Worm (Caenorhabditis elegans) whole organism, young adult: ENCODE data around the gene srg-51.

Experiments used
- C06A6.2 ChIP-seq: fragments of 200-800 bp; sonication (Bioruptor generic); conservative IDR thresholded peaks from 2 replicates; pipeline ENCODE4 v1.3.6; 2022; ENCODE audit warnings: missing genetic modification characterization, missing compliant biosample characterization
- D2030.7 ChIP-seq: fragments of 200-800 bp; sonication (Bioruptor generic); IDR thresholded peaks from 2 replicates; pipeline ENCODE4 v1.3.6; 2022; ENCODE audit warnings: missing genetic modification reagents, missing genetic modification characterization, missing compliant biosample characterization
- F22D6.2 ChIP-seq: sonication (generic microtip); optimal IDR thresholded peaks from 2 replicates; lab custom pipeline; 2016; ENCODE audit warnings: mild to moderate bottlenecking, missing genetic modification characterization, missing compliant biosample characterization
- F55B11.4 ChIP-seq: sonication (generic microtip); optimal IDR thresholded peaks from 2 replicates; lab custom pipeline; 2016; ENCODE audit warnings: missing compliant biosample characterization, missing genetic modification characterization, borderline replicate concordance; ENCODE audit not compliant: insufficient read depth
- F57A8.1 ChIP-seq: fragments of 200-800 bp; sonication (Bioruptor generic); optimal IDR thresholded peaks from 2 replicates; lab custom pipeline; 2018; ENCODE audit warnings: mild to moderate bottlenecking, missing genetic modification characterization, moderate library complexity, missing compliant biosample characterization
- Y56A3A.18 ChIP-seq: fragments of 200-800 bp; sonication (Bioruptor generic); IDR thresholded peaks from 2 replicates; pipeline ENCODE4 v1.3.6; 2022; ENCODE audit warnings: missing genetic modification reagents, missing genetic modification characterization, missing compliant biosample characterization
- aptf-2 ChIP-seq: fragments of 200-800 bp; sonication (Bioruptor generic); conservative IDR thresholded peaks from 2 replicates; pipeline ENCODE4 v1.3.6; 2022; ENCODE audit warnings: missing genetic modification reagents, missing genetic modification characterization, missing compliant biosample characterization
- aptf-3 ChIP-seq: fragments of 200-800 bp; sonication (Bioruptor generic); IDR thresholded peaks from 2 replicates; pipeline ENCODE4 v1.3.6; 2022; ENCODE audit warnings: missing genetic modification characterization, missing compliant biosample characterization
- atf-7 ChIP-seq: sonication (generic microtip); optimal IDR thresholded peaks from 2 replicates; lab custom pipeline; 2017; ENCODE audit warnings: mild to moderate bottlenecking, missing genetic modification characterization, missing compliant biosample characterization
- attf-5 ChIP-seq: fragments of 200-800 bp; sonication (Bioruptor generic); optimal IDR thresholded peaks from 2 replicates; lab custom pipeline; 2018; ENCODE audit warnings: mild to moderate bottlenecking, missing genetic modification characterization, missing compliant biosample characterization
- attf-6 ChIP-seq: fragments of 200-800 bp; sonication (Bioruptor generic); IDR thresholded peaks from 2 replicates; pipeline ENCODE4 v1.3.6; 2022; ENCODE audit warnings: missing genetic modification reagents, missing genetic modification characterization, missing compliant biosample characterization
- bed-2 ChIP-seq: fragments of 200-800 bp; sonication (Bioruptor generic); IDR thresholded peaks from 2 replicates; pipeline ENCODE4 v1.3.6; 2022; ENCODE audit warnings: missing genetic modification reagents, missing genetic modification characterization, missing compliant biosample characterization
- ceh-58 ChIP-seq: fragments of 200-800 bp; sonication (Bioruptor generic); IDR thresholded peaks from 2 replicates; pipeline ENCODE4 v1.3.6; 2022; ENCODE audit warnings: missing genetic modification characterization, missing compliant biosample characterization
- ceh-91 ChIP-seq: fragments of 200-800 bp; sonication (Bioruptor generic); IDR thresholded peaks from 2 replicates; pipeline ENCODE4 v1.3.6; 2022; ENCODE audit warnings: missing genetic modification reagents, missing genetic modification characterization, missing compliant biosample characterization
- die-1 ChIP-seq: sonication (generic microtip); optimal IDR thresholded peaks from 2 replicates; lab custom pipeline; 2016; ENCODE audit warnings: missing genotype, mild to moderate bottlenecking, missing genetic modification characterization, missing compliant biosample characterization
- dox-1 ChIP-seq: fragments of 200-800 bp; sonication (Bioruptor generic); IDR thresholded peaks from 2 replicates; pipeline ENCODE4 v1.3.6; 2022; ENCODE audit warnings: missing genetic modification reagents, missing genetic modification characterization, missing compliant biosample characterization
- dpff-1 ChIP-seq: sonication (generic microtip); optimal IDR thresholded peaks from 2 replicates; lab custom pipeline; 2017; ENCODE audit warnings: mild to moderate bottlenecking, missing genetic modification characterization, missing compliant biosample characterization
- efl-1 ChIP-seq: fragments of 150-350 bp; optimal IDR thresholded peaks from 2 replicates; lab custom pipeline; 2014; ENCODE audit warnings: missing biosample characterization, missing genetic modification reagents, missing genetic modification characterization
- fkh-3 ChIP-seq: sonication (generic microtip); optimal IDR thresholded peaks from 2 replicates; lab custom pipeline; 2016; ENCODE audit warnings: mild to moderate bottlenecking, missing genetic modification characterization, missing compliant biosample characterization
- him-1 ChIP-seq: sonication (generic microtip); optimal IDR thresholded peaks from 2 replicates; lab custom pipeline; 2016; ENCODE audit warnings: missing genotype, missing genetic modification reagents, missing genetic modification characterization, missing compliant biosample characterization
- hlh-12 ChIP-seq: sonication (generic microtip); optimal IDR thresholded peaks from 2 replicates; lab custom pipeline; 2016; ENCODE audit warnings: missing genetic modification characterization, missing compliant biosample characterization
- hlh-26 ChIP-seq: fragments of 200-800 bp; sonication (Bioruptor generic); conservative IDR thresholded peaks from 2 replicates; pipeline ENCODE4 v1.3.6; 2022; ENCODE audit warnings: missing genetic modification reagents, missing genetic modification characterization, missing compliant biosample characterization
- hmg-1.2 ChIP-seq: fragments of 200-800 bp; sonication (Bioruptor generic); IDR thresholded peaks from 2 replicates; pipeline ENCODE4 v1.3.6; 2022; ENCODE audit warnings: missing genetic modification reagents, missing genetic modification characterization, missing compliant biosample characterization
- hrde-1 ChIP-seq: sonication (generic microtip); optimal IDR thresholded peaks from 2 replicates; lab custom pipeline; 2016; ENCODE audit warnings: missing genetic modification characterization, mild to moderate bottlenecking, missing compliant biosample characterization, moderate library complexity, missing genotype, missing genetic modification reagents, borderline replicate concordance
- let-526 ChIP-seq: fragments of 200-800 bp; sonication (Bioruptor generic); IDR thresholded peaks from 2 replicates; pipeline ENCODE4 v1.3.6; 2022; ENCODE audit warnings: missing genetic modification reagents, missing genetic modification characterization, missing compliant biosample characterization
- madf-6 ChIP-seq: fragments of 200-800 bp; sonication (Bioruptor generic); IDR thresholded peaks from 2 replicates; pipeline ENCODE4 v1.3.6; 2022; ENCODE audit warnings: missing genetic modification reagents, missing genetic modification characterization, missing compliant biosample characterization
- nhr-120 ChIP-seq: fragments of 200-800 bp; sonication (Bioruptor generic); IDR thresholded peaks from 2 replicates; pipeline ENCODE4 v1.3.6; 2022; ENCODE audit warnings: missing genetic modification characterization, missing compliant biosample characterization
- nhr-90 ChIP-seq: sonication (generic microtip); optimal IDR thresholded peaks from 2 replicates; lab custom pipeline; 2016; ENCODE audit warnings: missing genotype, mild to moderate bottlenecking, missing genetic modification characterization, missing compliant biosample characterization
- pha-4 ChIP-seq: fragments of 150-350 bp; sonication (generic microtip); optimal IDR thresholded peaks from 2 replicates; lab custom pipeline; 2014; ENCODE audit warnings: missing biosample characterization, missing genetic modification reagents, missing genetic modification characterization
- snpc-4 ChIP-seq, 5 experiments: fragments of 150-350 bp in 1 of 5; sonication (generic microtip) in 4 of 5; optimal IDR thresholded peaks; 2 replicates each; lab custom pipeline; 2014 to 2018; ENCODE audit warnings: missing genetic modification characterization in 5 of 5, missing biosample characterization in 3 of 5, antibody characterized with exemption in 2 of 5, mild to moderate bottlenecking in 2 of 5, missing compliant biosample characterization in 2 of 5, missing genotype in 2 of 5, moderate library complexity in 2 of 5, missing genetic modification reagents in 1 of 5
- tbp1 ChIP-seq: fragments of 200-800 bp; sonication (Bioruptor generic); optimal IDR thresholded peaks from 2 replicates; lab custom pipeline; 2018; ENCODE audit warnings: mild to moderate bottlenecking, missing genetic modification characterization, missing compliant biosample characterization
- tlf-1 ChIP-seq: fragments of 200-800 bp; sonication (Bioruptor generic); optimal IDR thresholded peaks from 2 replicates; lab custom pipeline; 2018; ENCODE audit warnings: mild to moderate bottlenecking, missing genetic modification characterization, missing compliant biosample characterization
- zfh-2 ChIP-seq: fragments of 200-800 bp; sonication (Bioruptor generic); conservative IDR thresholded peaks from 2 replicates; pipeline ENCODE4 v1.3.6; 2022; ENCODE audit warnings: missing genetic modification reagents, missing genetic modification characterization, missing compliant biosample characterization
- ztf-26 ChIP-seq: sonication (generic microtip); optimal IDR thresholded peaks from 2 replicates; lab custom pipeline; 2017; ENCODE audit warnings: missing genetic modification characterization, missing compliant biosample characterization

Gene srg-51

ce11 chrIV:15126021-15126420 is 14.7 kb downstream of the srg-51 start, which contains the start of gene clec-190:
TSS of gene clec-190 (minus strand) at chrIV:15126121.
- TF ChIP-seq nhr-90 (tag; lab: Kevin White, UChicago) (no peak), F22D6.2 (tag; lab: Kevin White, UChicago) (no peak), attf-5 (GFP tag; lab: Kevin White, UChicago) (no peak), him-1 (tag; lab: Kevin White, UChicago) (no peak), tlf-1 (no peak), dpff-1 (no peak), ceh-91 (GFP tag; lab: Robert Waterston, UW) (no peak), ztf-26 (tag; lab: Kevin White, UChicago) (no peak)

ce11 chrIV:15122882-15123281 is 17.9 kb downstream of the srg-51 start, which contains the start of gene M199.7:
TSS of gene M199.7 (plus strand) at chrIV:15123182.
- TF ChIP-seq pha-4 (tag; lab: Kevin White, UChicago) (no peak), atf-7 (tag; lab: Kevin White, UChicago) (no peak), F55B11.4 (no peak), Y56A3A.18 (GFP tag; lab: Robert Waterston, UW) (no peak), madf-6 (no peak), F57A8.1 (no peak), zfh-2 (GFP tag; lab: Robert Waterston, UW) (no peak), attf-6 (GFP tag; lab: Robert Waterston, UW) (no peak), die-1 (tag; lab: Kevin White, UChicago) (no peak), hrde-1 (no peak)
- TF ChIP-seq, all 124 proteins: peak for 0

ce11 chrIV:15120746-15121145 is 20.0 kb downstream of the srg-51 start, which contains the start of gene clec-189:
TSS of gene clec-189 (plus strand) at chrIV:15120837.
- TF ChIP-seq aptf-3 (GFP tag; lab: Robert Waterston, UW) (no peak), zfh-2 (GFP tag; lab: Robert Waterston, UW) (0 out of 2 replicates have a peak, but pooled peaks have one; percentile 10), snpc-4 (GFP tag; optimal IDR thresholded peaks at IDR 0.05; lab: Kevin White, UChicago) (no peak), snpc-4 (tag; optimal IDR thresholded peaks at IDR 0.05; lab: Kevin White, UChicago) (peak in 2 of 4 experiments; percentile 66 to 91), atf-7 (tag; lab: Kevin White, UChicago) (no peak), hrde-1 (no peak), tbp1 (no peak), tlf-1 (no peak)

- TF ChIP-seq dox-1 (GFP tag; lab: Robert Waterston, UW): no peak
- TF ChIP-seq snpc-4 (GFP tag; optimal IDR thresholded peaks at IDR 0.05; lab: Kevin White, UChicago): no peak
- TF ChIP-seq snpc-4 (tag; optimal IDR thresholded peaks at IDR 0.05; lab: Kevin White, UChicago): peak in 3 of 4 experiments; percentile 19 to 96 (median 55)
- TF ChIP-seq fkh-3 (tag; lab: Kevin White, UChicago): no peak
- TF ChIP-seq hmg-1.2 (GFP tag; lab: Robert Waterston, UW): peak; percentile 39; the same call in 1 of the 2 replicates
- no peak for TF ChIP-seq efl-1 (GFP tag; lab: Kevin White, UChicago)
- no peak for TF ChIP-seq D2030.7
- TF ChIP-seq C06A6.2 (GFP tag; lab: Robert Waterston, UW): no peak
- TF ChIP-seq die-1 (tag; lab: Kevin White, UChicago): no peak
- TF ChIP-seq let-526 (GFP tag; lab: Robert Waterston, UW): no peak
- no peak for TF ChIP-seq ceh-58 (GFP tag; lab: Robert Waterston, UW)
- TF ChIP-seq zfh-2 (GFP tag; lab: Robert Waterston, UW): peak; percentile 55
- TF ChIP-seq aptf-2 (GFP tag; lab: Robert Waterston, UW): no peak
- no peak for TF ChIP-seq tlf-1
- no peak for TF ChIP-seq hlh-26
- TF ChIP-seq Y56A3A.18 (GFP tag; lab: Robert Waterston, UW): no peak
- TF ChIP-seq bed-2: no peak
- TF ChIP-seq nhr-120: no peak
- TF ChIP-seq hlh-12: no peak
- TF ChIP-seq attf-6 (GFP tag; lab: Robert Waterston, UW): peak; percentile 62; the same call in 1 of the 2 replicates
These were observed 21.5 kb downstream of the srg-51 start for ce11 chrIV:15119268-15119667.
